Worm (Caenorhabditis elegans) whole organism, L3 larva: ENCODE measurements around the gene R107.2.

ENCODE experiments used
- ZK546.5 ChIP-seq: sonication (generic microtip); optimal IDR thresholded peaks from 2 replicates; lab custom pipeline; 2017; ENCODE audit warnings: missing biosample characterization, missing genetic modification characterization
- ama-1 ChIP-seq: fragments of 150-350 bp; optimal IDR thresholded peaks from 2 replicates; lab custom pipeline; 2018
- ceh-16 ChIP-seq: sonication (generic microtip); optimal IDR thresholded peaks from 2 replicates; lab custom pipeline; 2017; ENCODE audit warnings: missing biosample characterization, missing genetic modification characterization
- elt-1 ChIP-seq: fragments of 150-350 bp; optimal IDR thresholded peaks from 2 replicates; lab custom pipeline; 2014; ENCODE audit warnings: missing biosample characterization, missing genetic modification characterization
- fkh-10 ChIP-seq: sonication (generic microtip); optimal IDR thresholded peaks from 2 replicates; lab custom pipeline; 2017; ENCODE audit warnings: missing biosample characterization, missing genetic modification reagents, missing genetic modification characterization
- hmg-11 ChIP-seq: sonication (generic microtip); optimal IDR thresholded peaks from 2 replicates; lab custom pipeline; 2016; ENCODE audit warnings: missing genetic modification characterization, missing compliant biosample characterization
- jun-1 ChIP-seq: fragments of 150-350 bp; optimal IDR thresholded peaks from 2 replicates; lab custom pipeline; 2014; ENCODE audit warnings: missing biosample characterization, missing genetic modification reagents, missing genetic modification characterization
- nhr-11 ChIP-seq: fragments of 150-350 bp; optimal IDR thresholded peaks from 2 replicates; lab custom pipeline; 2014; ENCODE audit warnings: missing biosample characterization, missing genetic modification characterization
- nhr-237 ChIP-seq: fragments of 150-350 bp; optimal IDR thresholded peaks from 2 replicates; lab custom pipeline; 2014; ENCODE audit warnings: missing biosample characterization, missing genetic modification characterization
- nhr-76 ChIP-seq: fragments of 150-350 bp; sonication (generic microtip); optimal IDR thresholded peaks from 5 replicates; lab custom pipeline; 2014; ENCODE audit warnings: missing biosample characterization, missing genetic modification characterization
- pha-4 ChIP-seq: fragments of 150-350 bp; optimal IDR thresholded peaks from 2 replicates; lab custom pipeline; 2014; ENCODE audit warnings: missing biosample characterization, missing genetic modification reagents, missing genetic modification characterization
- sea-2 ChIP-seq: fragments of 150-350 bp; sonication (generic microtip); optimal IDR thresholded peaks from 4 replicates; lab custom pipeline; 2014; ENCODE audit warnings: missing biosample characterization, missing genetic modification reagents, missing genetic modification characterization
- snpc-4 ChIP-seq: fragments of 150-350 bp; optimal IDR thresholded peaks from 2 replicates; lab custom pipeline; 2014; ENCODE audit warnings: missing biosample characterization, missing genetic modification characterization
- unc-62 ChIP-seq: fragments of 150-350 bp; sonication (generic microtip); optimal IDR thresholded peaks from 4 replicates; lab custom pipeline; 2014; ENCODE audit warnings: missing biosample characterization, missing genetic modification reagents, missing genetic modification characterization

DNA sequence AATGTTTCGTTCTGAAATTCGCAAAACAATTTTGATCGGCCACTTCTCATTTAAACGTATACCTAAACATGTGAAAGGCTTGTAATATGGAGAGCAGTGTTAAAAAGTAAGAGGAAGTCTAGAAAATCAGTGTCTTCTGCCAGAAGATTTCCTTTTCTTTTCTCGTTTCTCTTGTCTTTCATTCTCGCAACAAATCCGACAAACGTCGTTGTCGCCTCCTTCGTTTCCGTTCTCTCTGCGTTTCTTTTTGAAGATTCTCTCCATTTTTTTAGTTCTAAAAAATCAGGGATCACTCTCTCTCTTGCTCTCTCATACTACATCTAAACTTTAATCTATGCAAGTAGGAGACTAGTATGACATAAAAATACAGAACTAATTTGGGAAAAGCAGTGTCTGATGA is 1.5 kb upstream of the R107.2 start:
- TF ChIP-seq pha-4 (no peak), elt-1 (no peak), ama-1 (lab: Kevin White, UChicago) (no peak), fkh-10 (GFP tag; lab: Kevin White, UChicago) (peak; percentile 6), ceh-16 (tag; lab: Kevin White, UChicago) (no peak), unc-62 (GFP tag; lab: Kevin White, UChicago) (no peak), hmg-11 (tag; lab: Kevin White, UChicago) (no peak), nhr-237 (tag; lab: Kevin White, UChicago) (no peak), ZK546.5 (tag; lab: Kevin White, UChicago) (no peak), jun-1 (tag; lab: Kevin White, UChicago) (no peak), sea-2 (GFP tag; lab: Kevin White, UChicago) (no peak), snpc-4 (tag; lab: Kevin White, UChicago) (no peak), nhr-11 (tag; lab: Kevin White, UChicago) (no peak), nhr-76 (no peak)
